Fruit fly (Drosophila melanogaster): ENCODE results near the gene PGRP-SB2.

dm6 chr3L:16741660-16742059 lies 15.3 kb downstream of the PGRP-SB2 start:
- TF ChIP-seq CTCF (optimal IDR thresholded peaks at IDR 0.05): no peak
- no peak for TF ChIP-seq CG8478 (optimal IDR thresholded peaks at IDR 0.05)
